Worm (Caenorhabditis elegans): ENCODE data around the gene K09E9.3.

The K09E9.3 gene

ce11 chrX:15594019-15594418 lies 19.6 kb downstream of the K09E9.3 start:
- TF ChIP-seq zfh-2 (GFP tag; conservative IDR thresholded peaks at IDR 0.05) (peak; percentile 83), attf-6 (GFP tag; IDR thresholded peaks at IDR 0.05) (no peak), snpc-4 (GFP tag; optimal IDR thresholded peaks at IDR 0.05) (no peak), snpc-4 (tag; optimal IDR thresholded peaks at IDR 0.05) (peak in 2 of 4 experiments; percentile 7 to 36), atf-7 (tag; optimal IDR thresholded peaks at IDR 0.05) (no peak), D2030.7 (GFP tag; IDR thresholded peaks at IDR 0.05) (0 out of 2 replicates have a peak, but pooled peaks have one; percentile 20)

- TF ChIP-seq F49E8.2 (tag; optimal IDR thresholded peaks at IDR 0.05; ENCODE audit: insufficient read depth) (no peak), lir-1 (GFP tag; conservative IDR thresholded peaks at IDR 0.05) (no peak), F57C9.4 (tag; optimal IDR thresholded peaks at IDR 0.05) (no peak), Y79H2A.3 (GFP tag; conservative IDR thresholded peaks at IDR 0.05) (no peak), ztf-22 (GFP tag; optimal IDR thresholded peaks at IDR 0.05) (no peak), efl-1 (GFP tag; optimal IDR thresholded peaks at IDR 0.05) (no peak), F52B5.7 (tag; optimal IDR thresholded peaks at IDR 0.05) (no peak), F33H1.4 (GFP tag; IDR thresholded peaks at IDR 0.05) (no peak), ceh-58 (GFP tag; IDR thresholded peaks at IDR 0.05) (no peak), madf-8 (GFP tag; conservative IDR thresholded peaks at IDR 0.05) (no peak), hsf-1 (GFP tag; IDR thresholded peaks at IDR 0.05) (no peak), cebp-1 (GFP tag; IDR thresholded peaks at IDR 0.05) (no peak), cebp-1 (tag; optimal IDR thresholded peaks at IDR 0.05) (no peak), somi-1 (GFP tag; optimal IDR thresholded peaks at IDR 0.05) (no peak), zfh-2 (GFP tag; conservative IDR thresholded peaks at IDR 0.05) (no peak)
Observed at ce11 chrX:15593366-15593765, 20.2 kb downstream of the K09E9.3 start.

ce11 chrX:15591068-15591467 lies 22.5 kb downstream of the K09E9.3 start, which contains the start of gene usp-33:
Gene usp-33 (plus strand): TSS chrX:15591368.
- TF ChIP-seq ets-4 (GFP tag; optimal IDR thresholded peaks at IDR 0.05), result no peak
- TF ChIP-seq lag-1 (GFP tag; IDR thresholded peaks at IDR 0.05), result no peak
- TF ChIP-seq hmg-1.2 (GFP tag; IDR thresholded peaks at IDR 0.05), result no peak
- TF ChIP-seq athp-1 (tag; optimal IDR thresholded peaks at IDR 0.05), result no peak
- no peak for TF ChIP-seq C17E4.6 (GFP tag; IDR thresholded peaks at IDR 0.05)
- TF ChIP-seq hrde-1 (tag; optimal IDR thresholded peaks at IDR 0.05; ENCODE audit: borderline replicate concordance), result no peak
- no peak for TF ChIP-seq atf-7 (tag; optimal IDR thresholded peaks at IDR 0.05)
- TF ChIP-seq K11D2.4 (GFP tag; IDR thresholded peaks at IDR 0.05), result no peak
- no peak for TF ChIP-seq xnd-1 (tag; optimal IDR thresholded peaks at IDR 0.05)
- no peak for TF ChIP-seq lin-26 (GFP tag; IDR thresholded peaks at IDR 0.05)
- no peak for TF ChIP-seq ztf-28 (GFP tag; IDR thresholded peaks at IDR 0.05)
- TF ChIP-seq lin-40 (tag; optimal IDR thresholded peaks at IDR 0.05), result no peak
- TF ChIP-seq zim-3 (tag; optimal IDR thresholded peaks at IDR 0.05), result no peak

- peak; percentile 88 for TF ChIP-seq attf-3 (GFP tag; conservative IDR thresholded peaks at IDR 0.05)
- TF ChIP-seq hmg-1.2 (GFP tag; IDR thresholded peaks at IDR 0.05), result peak; percentile 10; the same call in 1 of the 2 replicates
- no peak for TF ChIP-seq Y53G8AR.9 (GFP tag; conservative IDR thresholded peaks at IDR 0.05)
Observed at ce11 chrX:15590347-15590928, 23.2 kb downstream of the K09E9.3 start, which contains the start of gene gas-1. Gene gas-1 (minus strand): TSS chrX:15590397.
